Fruit fly (Drosophila melanogaster) whole organism, embryonic: Measurements from ENCODE around the gene IFT54.

Experiments
- Atf3 ChIP-seq: fragments of 200-800 bp; sonication (Bioruptor generic); optimal IDR thresholded peaks from 3 replicates; lab custom pipeline; 2016; ENCODE audit warnings: missing biosample characterization, missing genetic modification characterization
- Bdp1 ChIP-seq: fragments of 200-800 bp; sonication (Bioruptor generic); optimal IDR thresholded peaks from 3 replicates; lab custom pipeline; 2016; ENCODE audit warnings: missing biosample characterization, missing genetic modification characterization
- CG10654 ChIP-seq: fragments of 200-800 bp; sonication (Bioruptor generic); optimal IDR thresholded peaks from 2 replicates; lab custom pipeline; 2016; ENCODE audit warnings: missing biosample characterization, missing genetic modification characterization
- CG11247 ChIP-seq: fragments of 200-800 bp; sonication (Bioruptor generic); IDR thresholded peaks from 2 replicates; pipeline ENCODE4 v1.3.6; 2022; ENCODE audit warnings: missing biosample characterization, missing genetic modification characterization
- CG11723 ChIP-seq: fragments of 200-800 bp; sonication (Bioruptor generic); optimal IDR thresholded peaks from 2 replicates; lab custom pipeline; 2017; ENCODE audit warnings: missing biosample characterization, mild to moderate bottlenecking, missing genetic modification characterization
- CG12219 ChIP-seq: fragments of 200-800 bp; sonication (Bioruptor generic); optimal IDR thresholded peaks from 3 replicates; lab custom pipeline; 2018; ENCODE audit warnings: missing biosample characterization, mild to moderate bottlenecking, missing genetic modification characterization
- CG12391 ChIP-seq: fragments of 200-800 bp; sonication (Bioruptor generic); optimal IDR thresholded peaks from 3 replicates; lab custom pipeline; 2018; ENCODE audit warnings: missing biosample characterization, mild to moderate bottlenecking, missing genetic modification characterization, moderate library complexity
- CG14965 ChIP-seq: fragments of 200-800 bp; sonication (Bioruptor generic); optimal IDR thresholded peaks from 2 replicates; lab custom pipeline; 2016; ENCODE audit warnings: missing biosample characterization, missing genetic modification characterization, borderline replicate concordance
- CG15011 ChIP-seq: fragments of 200-800 bp; sonication (Bioruptor generic); optimal IDR thresholded peaks from 3 replicates; lab custom pipeline; 2018; ENCODE audit warnings: missing biosample characterization, mild to moderate bottlenecking, missing genetic modification characterization
- CG17361 ChIP-seq: fragments of 200-800 bp; sonication (Bioruptor generic); IDR thresholded peaks from 3 replicates; pipeline ENCODE4 v1.3.6; 2022; ENCODE audit warnings: missing biosample characterization, missing genetic modification characterization
- CG30431 ChIP-seq: fragments of 200-800 bp; sonication (Bioruptor generic); optimal IDR thresholded peaks from 2 replicates; lab custom pipeline; 2017; ENCODE audit warnings: missing biosample characterization, missing genetic modification characterization
- CG3163 ChIP-seq: fragments of 200-800 bp; sonication (Bioruptor generic); optimal IDR thresholded peaks from 3 replicates; lab custom pipeline; 2016; ENCODE audit warnings: missing biosample characterization, missing genetic modification characterization
- CG34224 ChIP-seq: fragments of 200-800 bp; sonication (Bioruptor generic); IDR thresholded peaks from 3 replicates; pipeline ENCODE4 v1.3.6; 2022; ENCODE audit warnings: missing biosample characterization, missing genetic modification characterization; ENCODE audit not compliant: partially characterized antibody
- CG4707 ChIP-seq: fragments of 200-800 bp; sonication (Bioruptor generic); optimal IDR thresholded peaks from 2 replicates; lab custom pipeline; 2018; ENCODE audit warnings: missing biosample characterization, mild to moderate bottlenecking, missing genetic modification characterization, moderate library complexity
- CG7928 ChIP-seq: fragments of 200-800 bp; sonication (Bioruptor generic); optimal IDR thresholded peaks from 2 replicates; lab custom pipeline; 2017; ENCODE audit warnings: missing biosample characterization, mild to moderate bottlenecking, missing genetic modification characterization
- CG8290 ChIP-seq, 3 experiments: fragments of 200-800 bp; sonication (Bioruptor generic); optimal IDR thresholded peaks; 2 replicates each; lab custom pipeline; 2016 to 2019; ENCODE audit warnings: missing biosample characterization in 3 of 3, missing genetic modification characterization in 3 of 3, mild to moderate bottlenecking in 2 of 3, moderate library complexity in 1 of 3
- GATAe ChIP-seq: fragments of 200-800 bp; sonication (Bioruptor generic); conservative IDR thresholded peaks from 2 replicates; pipeline ENCODE4 v1.3.6; 2022; ENCODE audit warnings: missing biosample characterization, missing genetic modification characterization
- H15 ChIP-seq: fragments of 200-800 bp; sonication (Bioruptor generic); IDR thresholded peaks from 3 replicates; pipeline ENCODE4 v1.3.6; 2022; ENCODE audit warnings: missing biosample characterization, missing genetic modification characterization
- Hey ChIP-seq: fragments of 200-800 bp; sonication (Bioruptor generic); optimal IDR thresholded peaks from 3 replicates; lab custom pipeline; 2018; ENCODE audit warnings: missing biosample characterization, mild to moderate bottlenecking, missing genetic modification characterization
- Hmr ChIP-seq: fragments of 200-800 bp; sonication (Bioruptor generic); optimal IDR thresholded peaks from 3 replicates; lab custom pipeline; 2017; ENCODE audit warnings: mild to moderate bottlenecking, missing biosample characterization, missing genetic modification reagents, missing genetic modification characterization
- Lpt ChIP-seq: fragments of >200 bp; optimal IDR thresholded peaks from 2 replicates; lab custom pipeline; 2018; ENCODE audit warnings: missing biosample characterization, missing genetic modification characterization
- MESR4 ChIP-seq: fragments of 200-800 bp; sonication (Bioruptor generic); optimal IDR thresholded peaks from 2 replicates; lab custom pipeline; 2018; ENCODE audit warnings: missing biosample characterization, mild to moderate bottlenecking, missing genetic modification characterization, moderate library complexity
- MTF-1 ChIP-seq: fragments of 200-800 bp; sonication (Bioruptor generic); optimal IDR thresholded peaks from 2 replicates; lab custom pipeline; 2018; ENCODE audit warnings: missing biosample characterization, mild to moderate bottlenecking, missing genetic modification characterization, borderline replicate concordance
- NC2β ChIP-seq: fragments of 200-800 bp; sonication (Bioruptor generic); optimal IDR thresholded peaks from 2 replicates; lab custom pipeline; 2016; ENCODE audit warnings: missing biosample characterization, missing genetic modification characterization
- Nf-YB ChIP-seq: fragments of 200-800 bp; sonication (Bioruptor generic); optimal IDR thresholded peaks from 3 replicates; lab custom pipeline; 2019; ENCODE audit warnings: missing biosample characterization, mild to moderate bottlenecking, missing genetic modification characterization, moderate library complexity
- Scr ChIP-seq: fragments of 200-800 bp; sonication (Bioruptor generic); IDR thresholded peaks from 2 replicates; pipeline ENCODE4 v1.3.6; 2022; ENCODE audit warnings: missing biosample characterization, missing genetic modification characterization; ENCODE audit not compliant: partially characterized antibody
- Stat92E ChIP-seq, 3 experiments: fragments of >200 bp in 2 of 3; fragments of 200-800 bp in 1 of 3; sonication (Bioruptor generic) in 1 of 3; optimal IDR thresholded peaks; 2 replicates each; lab custom pipeline; 2017 to 2019; ENCODE audit warnings: missing biosample characterization in 3 of 3, missing genetic modification characterization in 3 of 3, mild to moderate bottlenecking in 1 of 3, moderate library complexity in 1 of 3
- Trl ChIP-seq, 3 experiments: fragments of >200 bp in 2 of 3; fragments of 200-800 bp in 1 of 3; sonication (Bioruptor generic) in 1 of 3; optimal IDR thresholded peaks; 2 replicates in 1 of 3; 3 replicates in 2 of 3; lab custom pipeline; 2016 to 2017; ENCODE audit warnings: missing biosample characterization in 1 of 3, missing genetic modification characterization in 1 of 3
- YL-1 ChIP-seq: fragments of 200-800 bp; sonication (Bioruptor generic); optimal IDR thresholded peaks from 3 replicates; lab custom pipeline; 2017; ENCODE audit warnings: missing biosample characterization, mild to moderate bottlenecking, missing genetic modification characterization
- crp ChIP-seq, 2 experiments: fragments of 200-800 bp; sonication (Bioruptor generic); optimal IDR thresholded peaks; 2 replicates in 1 of 2; 3 replicates in 1 of 2; lab custom pipeline; 2017; ENCODE audit warnings: missing biosample characterization in 2 of 2, missing genetic modification characterization in 2 of 2, mild to moderate bottlenecking in 1 of 2, moderate library complexity in 1 of 2
- dmrt11E ChIP-seq: fragments of 200-800 bp; sonication (Bioruptor generic); optimal IDR thresholded peaks from 3 replicates; lab custom pipeline; 2018; ENCODE audit warnings: missing biosample characterization, mild to moderate bottlenecking, missing genetic modification characterization, moderate library complexity
- dpn ChIP-seq, 2 experiments: fragments of 200-800 bp; sonication (Bioruptor generic); optimal IDR thresholded peaks; 3 replicates each; lab custom pipeline; 2016; ENCODE audit warnings: missing biosample characterization in 2 of 2, missing genetic modification characterization in 2 of 2
- fd64A ChIP-seq: fragments of 200-800 bp; sonication (Bioruptor generic); optimal IDR thresholded peaks from 3 replicates; lab custom pipeline; 2018; ENCODE audit warnings: missing biosample characterization, mild to moderate bottlenecking, missing genetic modification characterization
- fru ChIP-seq: fragments of >200 bp; optimal IDR thresholded peaks from 2 replicates; lab custom pipeline; 2017
- gcm2 ChIP-seq: fragments of 200-800 bp; sonication (Bioruptor generic); optimal IDR thresholded peaks from 2 replicates; lab custom pipeline; 2016; ENCODE audit warnings: missing biosample characterization, missing genetic modification characterization
- grau ChIP-seq: fragments of 200-800 bp; optimal IDR thresholded peaks from 3 replicates; lab custom pipeline; 2019; ENCODE audit warnings: missing biosample characterization, mild to moderate bottlenecking, missing genetic modification characterization, moderate library complexity
- jigr1 ChIP-seq: fragments of 200-800 bp; sonication (Bioruptor generic); IDR thresholded peaks from 3 replicates; pipeline ENCODE4 v1.3.6; 2022; ENCODE audit warnings: missing biosample characterization, missing genetic modification characterization
- jing ChIP-seq: fragments of 200-800 bp; sonication (Bioruptor generic); optimal IDR thresholded peaks from 2 replicates; lab custom pipeline; 2018; ENCODE audit warnings: missing biosample characterization, mild to moderate bottlenecking, missing genetic modification characterization
- luna ChIP-seq: fragments of 200-800 bp; sonication (Bioruptor generic); optimal IDR thresholded peaks from 2 replicates; lab custom pipeline; 2016; ENCODE audit warnings: missing biosample characterization, missing genetic modification characterization
- mld ChIP-seq: fragments of 200-800 bp; sonication (Bioruptor generic); IDR thresholded peaks from 3 replicates; pipeline ENCODE4 v1.3.6; 2022; ENCODE audit warnings: missing biosample characterization, missing genetic modification characterization; ENCODE audit not compliant: partially characterized antibody
- nau ChIP-seq: fragments of 200-800 bp; sonication (Bioruptor generic); optimal IDR thresholded peaks from 3 replicates; lab custom pipeline; 2017; ENCODE audit warnings: missing biosample characterization, mild to moderate bottlenecking, missing genetic modification characterization, missing genetic modification reagents
- peb ChIP-seq: fragments of 200-800 bp; sonication (Bioruptor generic); IDR thresholded peaks from 2 replicates; pipeline ENCODE4 v1.3.6; 2022; ENCODE audit warnings: missing biosample characterization, missing genetic modification characterization
- sd ChIP-seq: fragments of 200-800 bp; sonication (Bioruptor generic); optimal IDR thresholded peaks from 3 replicates; lab custom pipeline; 2018; ENCODE audit warnings: missing biosample characterization, mild to moderate bottlenecking, missing genetic modification characterization, moderate library complexity
- slbo ChIP-seq: fragments of 200-800 bp; sonication (Bioruptor generic); IDR thresholded peaks from 2 replicates; pipeline ENCODE4 v1.3.6; 2022; ENCODE audit warnings: missing biosample characterization, missing genetic modification characterization
- sna ChIP-seq: fragments of 200-800 bp; sonication (Bioruptor generic); IDR thresholded peaks from 2 replicates; pipeline ENCODE4 v1.3.6; 2022; ENCODE audit warnings: missing biosample characterization, missing genetic modification characterization; ENCODE audit not compliant: partially characterized antibody
- unc-4 ChIP-seq: fragments of 200-800 bp; sonication (Bioruptor generic); IDR thresholded peaks from 2 replicates; pipeline ENCODE4 v1.3.6; 2022; ENCODE audit warnings: missing biosample characterization, missing genetic modification characterization; ENCODE audit not compliant: partially characterized antibody
- z ChIP-seq: fragments of 200-800 bp; sonication (Bioruptor generic); IDR thresholded peaks from 3 replicates; pipeline ENCODE4 v1.3.6; 2022; ENCODE audit warnings: missing biosample characterization, missing genetic modification characterization

IFT54 gene

dm6 chr3R:14278523-14279303 lies 23.5 kb upstream of the IFT54 start (continued):
- TF ChIP-seq crp (GFP tag; optimal IDR thresholded peaks at IDR 0.05; lab: Kevin White, UChicago) (no peak), MTF-1 (no peak), Hey (no peak), Atf3 (GFP tag; lab: Kevin White, UChicago) (no peak), CG11247 (GFP tag; lab: Robert Waterston, UW) (no peak), CG14965 (GFP tag; lab: Kevin White, UChicago) (no peak), YL-1 (GFP tag; lab: Kevin White, UChicago) (no peak), CG12219 (GFP tag; lab: Kevin White, UChicago) (no peak), CG11723 (GFP tag; lab: Kevin White, UChicago) (no peak), luna (GFP tag; lab: Kevin White, UChicago) (no peak), fru (no peak), CG10654 (GFP tag; lab: Kevin White, UChicago) (no peak), CG15011 (GFP tag; lab: Kevin White, UChicago) (no peak), NC2β (GFP tag; lab: Kevin White, UChicago) (no peak), Bdp1 (GFP tag; lab: Kevin White, UChicago) (no peak), CG30431 (GFP tag; lab: Kevin White, UChicago) (no peak), peb (GFP tag; lab: Robert Waterston, UW) (no peak), GATAe (no peak), MESR4 (no peak), Stat92E (GFP tag; optimal IDR thresholded peaks at IDR 0.05; lab: Kevin White, UChicago) (no peak), gcm2 (no peak), Nf-YB (GFP tag; lab: Kevin White, UChicago) (no peak), CG12391 (tag; lab: Kevin White, UChicago) (no peak), mld (GFP tag; lab: Robert Waterston, UW) (no peak), nau (no peak), CG8290 (GFP tag; optimal IDR thresholded peaks at IDR 0.05; lab: Kevin White, UChicago) (peak; percentile 16), CG8290 (tag; optimal IDR thresholded peaks at IDR 0.05; lab: Kevin White, UChicago) (peak in 1 of 2 experiments; percentile 27), dpn (GFP tag; optimal IDR thresholded peaks at IDR 0.05; lab: Kevin White, UChicago) (peak in 1 of 2 experiments; percentile 21), CG34224 (GFP tag; lab: Robert Waterston, UW) (no peak), Hmr (GFP tag; lab: Kevin White, UChicago) (no peak), slbo (GFP tag; lab: Robert Waterston, UW) (0 out of 2 replicates have a peak, but pooled peaks have one; percentile 23), CG17361 (GFP tag; lab: Robert Waterston, UW) (no peak; the same call in 1 of the 3 replicates), jing (no peak), grau (no peak), Trl (optimal IDR thresholded peaks at IDR 0.05; lab: Kevin White, UChicago) (peak; percentile 96 to 97), Trl (GFP tag; optimal IDR thresholded peaks at IDR 0.05; lab: Kevin White, UChicago) (no peak), fd64A (GFP tag; lab: Kevin White, UChicago) (no peak), sna (no peak), CG7928 (GFP tag; lab: Kevin White, UChicago) (no peak), H15 (GFP tag; lab: Robert Waterston, UW) (no peak), dmrt11E (tag; lab: Kevin White, UChicago) (peak; percentile 12), jigr1 (GFP tag; lab: Robert Waterston, UW) (no peak), CG3163 (GFP tag; lab: Kevin White, UChicago) (peak; percentile 3), unc-4 (GFP tag; lab: Robert Waterston, UW) (no peak), CG4707 (GFP tag; lab: Kevin White, UChicago) (no peak), Lpt (GFP tag; lab: Kevin White, UChicago) (peak; percentile 7), Scr (GFP tag; lab: Robert Waterston, UW) (no peak), sd (tag; lab: Kevin White, UChicago) (peak; percentile 35), z (GFP tag; lab: Robert Waterston, UW) (peak; percentile 79; the same call in 2 of the 3 replicates)
